Fruit fly (Drosophila melanogaster) whole organism, wandering third instar larva: ENCODE measurements around the gene CG7231.

Experiments
- Abd-B ChIP-seq: fragments of >200 bp; optimal IDR thresholded peaks from 2 replicates; lab custom pipeline; 2017; ENCODE audit warnings: missing biosample characterization, missing genetic modification characterization
- CG32264 ChIP-seq: fragments of 200-800 bp; sonication (Bioruptor generic); optimal IDR thresholded peaks from 2 replicates; lab custom pipeline; 2016; ENCODE audit warnings: missing biosample characterization, missing genetic modification characterization
- CG9705 ChIP-seq: fragments of 200-800 bp; sonication (Bioruptor generic); optimal IDR thresholded peaks from 2 replicates; lab custom pipeline; 2018; ENCODE audit warnings: missing biosample characterization, mild to moderate bottlenecking, missing genetic modification characterization
- CrebA ChIP-seq: fragments of 200-800 bp; sonication (Bioruptor generic); optimal IDR thresholded peaks from 2 replicates; lab custom pipeline; 2016; ENCODE audit warnings: missing biosample characterization, mild to moderate bottlenecking, missing genetic modification characterization, borderline replicate concordance
- Dfd ChIP-seq: fragments of >200 bp; optimal IDR thresholded peaks from 2 replicates; lab custom pipeline; 2017; ENCODE audit warnings: missing biosample characterization, missing genetic modification characterization
- Dif ChIP-seq: fragments of 200-275, 200-300 bp; sonication (Bioruptor generic); optimal IDR thresholded peaks from 2 replicates; lab custom pipeline; 2018; ENCODE audit warnings: missing biosample characterization, missing genetic modification characterization; ENCODE audit not compliant: partially characterized antibody
- GATAd ChIP-seq: sonication (Bioruptor generic); optimal IDR thresholded peaks from 2 replicates; lab custom pipeline; 2016; ENCODE audit warnings: missing biosample characterization, missing genetic modification characterization
- HLH106 ChIP-seq: fragments of 200-800 bp; optimal IDR thresholded peaks from 3 replicates; lab custom pipeline; 2019; ENCODE audit warnings: missing biosample characterization, mild to moderate bottlenecking, missing genetic modification characterization, moderate library complexity
- Hnf4 ChIP-seq: fragments of 200-800 bp; sonication (Bioruptor generic); optimal IDR thresholded peaks from 2 replicates; lab custom pipeline; 2016; ENCODE audit warnings: missing biosample characterization, mild to moderate bottlenecking, missing genetic modification characterization
- Hr78 ChIP-seq: fragments of >200 bp; optimal IDR thresholded peaks from 2 replicates; lab custom pipeline; 2017; ENCODE audit warnings: missing biosample characterization, missing genetic modification characterization
- Hr83 ChIP-seq: fragments of 200-300 bp; sonication (Bioruptor generic); optimal IDR thresholded peaks from 2 replicates; lab custom pipeline; 2016; ENCODE audit warnings: missing biosample characterization, mild to moderate bottlenecking, missing genetic modification characterization, moderate library complexity; ENCODE audit not compliant: poor library complexity, severe bottlenecking
- Jra ChIP-seq: sonication (Bioruptor generic); optimal IDR thresholded peaks from 2 replicates; lab custom pipeline; 2016; ENCODE audit warnings: missing biosample characterization, missing genetic modification characterization
- Mio ChIP-seq: sonication (Bioruptor generic); optimal IDR thresholded peaks from 2 replicates; lab custom pipeline; 2016; ENCODE audit warnings: missing biosample characterization, missing genetic modification characterization
- Myc ChIP-seq: fragments of >200 bp; optimal IDR thresholded peaks from 2 replicates; lab custom pipeline; 2017
- N ChIP-seq: fragments of >200 bp; optimal IDR thresholded peaks from 2 replicates; lab custom pipeline; 2018; ENCODE audit warnings: missing biosample characterization, missing external identifiers, missing genetic modification characterization
- OdsH ChIP-seq: fragments of 200-800 bp; sonication (Bioruptor generic); optimal IDR thresholded peaks from 2 replicates; lab custom pipeline; 2016; ENCODE audit warnings: missing biosample characterization, mild to moderate bottlenecking, missing genetic modification characterization
- Rel ChIP-seq, 2 experiments: fragments of 200-800 bp; sonication (Bioruptor generic) in 1 of 2; optimal IDR thresholded peaks; 2 replicates in 1 of 2; 3 replicates in 1 of 2; lab custom pipeline; 2016 to 2019; ENCODE audit warnings: mild to moderate bottlenecking in 2 of 2, missing biosample characterization in 2 of 2, missing genetic modification characterization in 2 of 2, moderate library complexity in 1 of 2
- Sp1 ChIP-seq: fragments of 200-800 bp; sonication (Bioruptor generic); optimal IDR thresholded peaks from 3 replicates; lab custom pipeline; 2019; ENCODE audit warnings: missing biosample characterization, mild to moderate bottlenecking, missing genetic modification characterization, moderate library complexity
- Vsx2 ChIP-seq: fragments of 200-300, 225-300 bp; sonication (Bioruptor generic); optimal IDR thresholded peaks from 2 replicates; lab custom pipeline; 2018; ENCODE audit warnings: missing biosample characterization, missing genetic modification characterization; ENCODE audit not compliant: partially characterized antibody
- br ChIP-seq: fragments of 200-800 bp; sonication (Bioruptor generic); optimal IDR thresholded peaks from 2 replicates; lab custom pipeline; 2016; ENCODE audit warnings: missing biosample characterization, missing genetic modification characterization
- brk ChIP-seq: fragments of 200-800 bp; sonication (Bioruptor generic); optimal IDR thresholded peaks from 2 replicates; lab custom pipeline; 2016; ENCODE audit warnings: missing biosample characterization, mild to moderate bottlenecking, missing genetic modification characterization
- dl ChIP-seq, 2 experiments: fragments of 175-275, 200-275 bp in 1 of 2; fragments of 200-275 bp in 1 of 2; sonication (Bioruptor generic); optimal IDR thresholded peaks; lab custom pipeline; 2018; ENCODE audit warnings: mild to moderate bottlenecking in 2 of 2, missing biosample characterization in 2 of 2, missing genetic modification characterization in 2 of 2, moderate library complexity in 2 of 2; ENCODE audit not compliant: partially characterized antibody in 2 of 2, insufficient read depth in 1 of 2
- dmrt93B ChIP-seq: fragments of 200-800 bp; sonication (Bioruptor generic); optimal IDR thresholded peaks from 2 replicates; lab custom pipeline; 2018; ENCODE audit warnings: missing biosample characterization, mild to moderate bottlenecking, missing genetic modification characterization
- dsf ChIP-seq: sonication (Bioruptor generic); optimal IDR thresholded peaks from 2 replicates; lab custom pipeline; 2016; ENCODE audit warnings: missing biosample characterization, missing genetic modification characterization, borderline replicate concordance
- ey ChIP-seq: fragments of 200-800 bp; sonication (Bioruptor generic); optimal IDR thresholded peaks from 2 replicates; lab custom pipeline; 2016; ENCODE audit warnings: missing biosample characterization, missing genetic modification characterization
- foxo ChIP-seq, 2 experiments: fragments of 200-800 bp; sonication (Bioruptor generic); optimal IDR thresholded peaks; 2 replicates in 1 of 2; 3 replicates in 1 of 2; lab custom pipeline; 2016 to 2017; ENCODE audit warnings: missing biosample characterization in 2 of 2, missing genetic modification characterization in 2 of 2
- fru ChIP-seq: fragments of 200-800 bp; sonication (Bioruptor generic); optimal IDR thresholded peaks from 3 replicates; lab custom pipeline; 2016; ENCODE audit warnings: missing biosample characterization, mild to moderate bottlenecking, missing genetic modification characterization
- h ChIP-seq: fragments of 200-800 bp; sonication (Bioruptor generic); optimal IDR thresholded peaks from 3 replicates; lab custom pipeline; 2016; ENCODE audit warnings: missing biosample characterization, mild to moderate bottlenecking, missing genetic modification characterization
- jim ChIP-seq: fragments of 175-275, 200-325 bp; sonication (Bioruptor generic); optimal IDR thresholded peaks from 2 replicates; lab custom pipeline; 2016; ENCODE audit warnings: missing biosample characterization, mild to moderate bottlenecking, missing genetic modification characterization
- lola ChIP-seq: fragments of >200 bp; optimal IDR thresholded peaks from 2 replicates; lab custom pipeline; 2017; ENCODE audit warnings: missing biosample characterization, missing genetic modification characterization
- pan ChIP-seq: fragments of >200 bp; optimal IDR thresholded peaks from 2 replicates; lab custom pipeline; 2017
- psq ChIP-seq: fragments of 200-800 bp; sonication (Bioruptor generic); optimal IDR thresholded peaks from 3 replicates; lab custom pipeline; 2017; ENCODE audit warnings: missing biosample characterization, mild to moderate bottlenecking, missing genetic modification characterization, moderate library complexity
- rgr ChIP-seq: fragments of 200-800 bp; sonication (Bioruptor generic); optimal IDR thresholded peaks from 3 replicates; lab custom pipeline; 2016; ENCODE audit warnings: missing biosample characterization, mild to moderate bottlenecking, missing genetic modification characterization
- sage ChIP-seq: fragments of 200-800 bp; sonication (Bioruptor generic); optimal IDR thresholded peaks from 2 replicates; lab custom pipeline; 2016; ENCODE audit warnings: missing biosample characterization, mild to moderate bottlenecking, missing genetic modification characterization
- sv ChIP-seq: fragments of 200-800 bp; sonication (Bioruptor generic); optimal IDR thresholded peaks from 3 replicates; lab custom pipeline; 2016; ENCODE audit warnings: missing biosample characterization, missing genetic modification characterization
- tai ChIP-seq: sonication (Bioruptor generic); optimal IDR thresholded peaks from 2 replicates; lab custom pipeline; 2016; ENCODE audit warnings: missing biosample characterization, missing genetic modification characterization
- usp ChIP-seq: fragments of >200 bp; optimal IDR thresholded peaks from 2 replicates; lab custom pipeline; 2017; ENCODE audit warnings: missing biosample characterization, missing genetic modification characterization
- woc ChIP-seq: sonication (Bioruptor generic); optimal IDR thresholded peaks from 2 replicates; lab custom pipeline; 2016; ENCODE audit warnings: missing biosample characterization, mild to moderate bottlenecking, missing genetic modification characterization

CG7231 gene

dm6 chr2L:7992654-7993053, 8.9 kb downstream of the CG7231 start:
- TF ChIP-seq pan (lab: Kevin White, UChicago) (no peak), CG32264 (GFP tag; lab: Kevin White, UChicago) (no peak), CrebA (GFP tag; lab: Kevin White, UChicago) (no peak), tai (GFP tag; lab: Kevin White, UChicago) (no peak), Sp1 (GFP tag; lab: Kevin White, UChicago) (no peak), Hr83 (GFP tag; lab: Kevin White, UChicago) (no peak)

- TF ChIP-seq psq, result no peak
- peak; percentile 22 for TF ChIP-seq jim (GFP tag; lab: Kevin White, UChicago)
- TF ChIP-seq HLH106 (tag; lab: Kevin White, UChicago), result peak; percentile 6
- TF ChIP-seq Rel (GFP tag; optimal IDR thresholded peaks at IDR 0.05; lab: Kevin White, UChicago), result no peak
- TF ChIP-seq Rel (tag; optimal IDR thresholded peaks at IDR 0.05; lab: Kevin White, UChicago), result peak; percentile 94
- TF ChIP-seq Mio (GFP tag; lab: Kevin White, UChicago), result no peak
- TF ChIP-seq Dif, result peak; percentile 53
- TF ChIP-seq Hr83 (GFP tag; lab: Kevin White, UChicago), result no peak
- TF ChIP-seq Dfd, result no peak
- TF ChIP-seq, all 38 proteins: peak for 4
Measured at dm6 chr2L:7993062-7993685, 9.4 kb downstream of the CG7231 start.

- TF ChIP-seq sv (GFP tag; lab: Kevin White, UChicago) (peak; percentile 83), Dif (no peak), h (peak; percentile 98), dmrt93B (GFP tag; lab: Kevin White, UChicago) (peak; percentile 93), foxo (GFP tag; optimal IDR thresholded peaks at IDR 0.05; lab: Kevin White, UChicago) (peak; percentile 33 to 98), Hr78 (no peak), Hr83 (GFP tag; lab: Kevin White, UChicago) (peak; percentile 83), brk (GFP tag; lab: Kevin White, UChicago) (peak; percentile 72), ey (GFP tag; lab: Kevin White, UChicago) (peak; percentile 41), CrebA (GFP tag; lab: Kevin White, UChicago) (peak; percentile 88), Abd-B (GFP tag; lab: Kevin White, UChicago) (no peak), psq (peak; percentile 84), woc (peak; percentile 99), pan (lab: Kevin White, UChicago) (no peak), Hnf4 (GFP tag; lab: Kevin White, UChicago) (peak; percentile 43), HLH106 (tag; lab: Kevin White, UChicago) (peak; percentile 85), CG32264 (GFP tag; lab: Kevin White, UChicago) (peak; percentile 69), Mio (GFP tag; lab: Kevin White, UChicago) (no peak), rgr (GFP tag; lab: Kevin White, UChicago) (peak; percentile 93), tai (GFP tag; lab: Kevin White, UChicago) (no peak), CG9705 (GFP tag; lab: Kevin White, UChicago) (peak; percentile 92), br (GFP tag; lab: Kevin White, UChicago) (peak; percentile 35), usp (GFP tag; lab: Kevin White, UChicago) (no peak), Myc (lab: Kevin White, UChicago) (peak; percentile 43), lola (GFP tag; lab: Kevin White, UChicago) (no peak), dsf (GFP tag; lab: Kevin White, UChicago) (no peak), Rel (GFP tag; optimal IDR thresholded peaks at IDR 0.05; lab: Kevin White, UChicago) (peak; percentile 82), Rel (tag; optimal IDR thresholded peaks at IDR 0.05; lab: Kevin White, UChicago) (peak; percentile 45), Dfd (no peak), Jra (GFP tag; lab: Kevin White, UChicago) (peak; percentile 8), Sp1 (GFP tag; lab: Kevin White, UChicago) (peak; percentile 16), Vsx2 (peak; percentile 49), dl (GFP tag; optimal IDR thresholded peaks at IDR 0.05; lab: Kevin White, UChicago; ENCODE audit: insufficient read depth in 1 of 2, partially characterized antibody in 2 of 2) (peak; percentile 8 to 27), GATAd (GFP tag; lab: Kevin White, UChicago) (no peak), fru (GFP tag; lab: Kevin White, UChicago) (peak; percentile 97), sage (GFP tag; lab: Kevin White, UChicago) (peak; percentile 93), OdsH (GFP tag; lab: Kevin White, UChicago) (peak; percentile 48), N (GFP tag; lab: Kevin White, UChicago) (no peak), jim (GFP tag; lab: Kevin White, UChicago) (peak; percentile 33)
Measured at dm6 chr2L:7993984-7994854, 10.5 kb downstream of the CG7231 start, which contains the start of gene pes. Gene pes, minus strand, starts transcription at chr2L:7994184.
